Worm (Caenorhabditis elegans) whole organism, L3 larva: ENCODE results near the gene unc-85.

ENCODE experiments used
- R02D3.7 ChIP-seq: fragments of 150-350 bp; optimal IDR thresholded peaks from 2 replicates; lab custom pipeline; 2014; ENCODE audit warnings: missing biosample characterization, missing genetic modification characterization
- fkh-2 ChIP-seq: fragments of 150-350 bp; optimal IDR thresholded peaks from 2 replicates; lab custom pipeline; 2014; ENCODE audit warnings: missing biosample characterization, missing genetic modification reagents, missing genetic modification characterization
- fos-1 ChIP-seq: fragments of 150-350 bp; optimal IDR thresholded peaks from 2 replicates; lab custom pipeline; 2014; ENCODE audit warnings: missing biosample characterization, missing genetic modification characterization
- nhr-237 ChIP-seq: fragments of 150-350 bp; optimal IDR thresholded peaks from 2 replicates; lab custom pipeline; 2014; ENCODE audit warnings: missing biosample characterization, missing genetic modification characterization
- nhr-25 ChIP-seq: sonication (generic microtip); optimal IDR thresholded peaks from 2 replicates; lab custom pipeline; 2017; ENCODE audit warnings: missing biosample characterization, missing genetic modification characterization
- nhr-77 ChIP-seq: fragments of 150-350 bp; optimal IDR thresholded peaks from 2 replicates; lab custom pipeline; 2014; ENCODE audit warnings: missing biosample characterization, missing genetic modification characterization
- pha-4 ChIP-seq: fragments of 150-350 bp; optimal IDR thresholded peaks from 2 replicates; lab custom pipeline; 2014; ENCODE audit warnings: missing biosample characterization, missing genetic modification reagents, missing genetic modification characterization
- pqm-1 ChIP-seq: fragments of 150-350 bp; optimal IDR thresholded peaks from 2 replicates; lab custom pipeline; 2017; ENCODE audit warnings: missing biosample characterization, missing genetic modification characterization, inconsistent platforms
- skn-1 ChIP-seq: fragments of 150-350 bp; optimal IDR thresholded peaks from 2 replicates; lab custom pipeline; 2014; ENCODE audit warnings: missing biosample characterization, missing genetic modification characterization
- snpc-4 ChIP-seq: fragments of 150-350 bp; optimal IDR thresholded peaks from 2 replicates; lab custom pipeline; 2014; ENCODE audit warnings: missing biosample characterization, missing genetic modification characterization
- tbx-2 ChIP-seq: sonication (generic microtip); optimal IDR thresholded peaks from 2 replicates; lab custom pipeline; 2016; ENCODE audit warnings: mild to moderate bottlenecking, missing genetic modification characterization, missing compliant biosample characterization
- unc-62 ChIP-seq: fragments of 150-350 bp; sonication (generic microtip); optimal IDR thresholded peaks from 4 replicates; lab custom pipeline; 2014; ENCODE audit warnings: missing biosample characterization, missing genetic modification reagents, missing genetic modification characterization
- ztf-11 ChIP-seq: fragments of 150-350 bp; optimal IDR thresholded peaks from 2 replicates; lab custom pipeline; 2014; ENCODE audit warnings: missing biosample characterization, missing genetic modification characterization

- no peak for TF ChIP-seq snpc-4 (tag; lab: Kevin White, UChicago)
- no peak for TF ChIP-seq pha-4
- TF ChIP-seq nhr-77 (tag; lab: Kevin White, UChicago): no peak
- TF ChIP-seq nhr-237 (tag; lab: Kevin White, UChicago): no peak
- TF ChIP-seq ztf-11: no peak
- no peak for TF ChIP-seq unc-62 (GFP tag; lab: Kevin White, UChicago)
- no peak for TF ChIP-seq skn-1 (tag; lab: Kevin White, UChicago)
- TF ChIP-seq fkh-2: no peak
- no peak for TF ChIP-seq R02D3.7
- no peak for TF ChIP-seq nhr-25 (tag; lab: Kevin White, UChicago)
- TF ChIP-seq fos-1 (tag; lab: Kevin White, UChicago): no peak
- no peak for TF ChIP-seq tbx-2 (tag; lab: Kevin White, UChicago)
- no peak for TF ChIP-seq pqm-1 (tag; lab: Kevin White, UChicago)
Observed at ce11 chrII:4673242-4673641, 28.6 kb upstream of the unc-85 start.
